Worm (Caenorhabditis elegans): ENCODE data around the gene Y41D4A.1.

- TF ChIP-seq nhr-28 (tag; optimal IDR thresholded peaks at IDR 0.05) = no peak
- no peak for TF ChIP-seq zip-8 (tag; optimal IDR thresholded peaks at IDR 0.05)
These were observed 13.2 kb downstream of the Y41D4A.1 start for ce11 chrIV:1785156-1785555.
